Worm (Caenorhabditis elegans) whole organism, L3 larva: Measurements from ENCODE around the gene gpla-1.
A peak's percentile ranks its signal among the peaks of the same experiment; 100 is the strongest.

Experiments used
- R02D3.7 ChIP-seq: fragments of 150-350 bp; optimal IDR thresholded peaks from 2 replicates; lab custom pipeline; 2014; ENCODE audit warnings: missing biosample characterization, missing genetic modification characterization
- ZK546.5 ChIP-seq: sonication (generic microtip); optimal IDR thresholded peaks from 2 replicates; lab custom pipeline; 2017; ENCODE audit warnings: missing biosample characterization, missing genetic modification characterization
- aly-2 ChIP-seq: fragments of 150-350 bp; optimal IDR thresholded peaks from 2 replicates; lab custom pipeline; 2014; ENCODE audit warnings: missing biosample characterization, missing genetic modification characterization
- ama-1 ChIP-seq: fragments of 150-350 bp; optimal IDR thresholded peaks from 2 replicates; lab custom pipeline; 2018
- ceh-16 ChIP-seq: sonication (generic microtip); optimal IDR thresholded peaks from 2 replicates; lab custom pipeline; 2017; ENCODE audit warnings: missing biosample characterization, missing genetic modification characterization
- ceh-28 ChIP-seq: fragments of 150-350 bp; optimal IDR thresholded peaks from 2 replicates; lab custom pipeline; 2014; ENCODE audit warnings: missing biosample characterization, missing genetic modification reagents, missing genetic modification characterization
- ceh-82 ChIP-seq: fragments of 150-350 bp; optimal IDR thresholded peaks from 2 replicates; lab custom pipeline; 2014; ENCODE audit warnings: missing biosample characterization, missing genetic modification characterization
- ceh-9 ChIP-seq: sonication (generic microtip); optimal IDR thresholded peaks from 2 replicates; lab custom pipeline; 2018; ENCODE audit warnings: missing biosample characterization, missing genetic modification characterization
- daf-12 ChIP-seq: fragments of 150-350 bp; optimal IDR thresholded peaks from 2 replicates; lab custom pipeline; 2014; ENCODE audit warnings: missing biosample characterization, missing genetic modification reagents, missing genetic modification characterization
- egl-27 ChIP-seq: sonication (generic microtip); optimal IDR thresholded peaks from 4 replicates; lab custom pipeline; 2017; ENCODE audit warnings: missing biosample characterization, missing genetic modification reagents, missing genetic modification characterization
- egl-5 ChIP-seq: fragments of 150-350 bp; optimal IDR thresholded peaks from 2 replicates; lab custom pipeline; 2017; ENCODE audit warnings: missing biosample characterization, missing genetic modification reagents, missing genetic modification characterization, inconsistent platforms
- elt-1 ChIP-seq: fragments of 150-350 bp; optimal IDR thresholded peaks from 2 replicates; lab custom pipeline; 2014; ENCODE audit warnings: missing biosample characterization, missing genetic modification characterization
- elt-2 ChIP-seq: sonication (generic microtip); optimal IDR thresholded peaks from 2 replicates; lab custom pipeline; 2016; ENCODE audit warnings: missing genetic modification reagents, mild to moderate bottlenecking, missing genetic modification characterization, missing compliant biosample characterization
- eor-1 ChIP-seq, 2 experiments: fragments of 150-350 bp; optimal IDR thresholded peaks; 2 replicates each; lab custom pipeline; 2014 to 2018; ENCODE audit warnings: missing biosample characterization in 2 of 2, missing genetic modification characterization in 2 of 2
- fkh-10 ChIP-seq: sonication (generic microtip); optimal IDR thresholded peaks from 2 replicates; lab custom pipeline; 2017; ENCODE audit warnings: missing biosample characterization, missing genetic modification reagents, missing genetic modification characterization
- fkh-2 ChIP-seq: fragments of 150-350 bp; optimal IDR thresholded peaks from 2 replicates; lab custom pipeline; 2014; ENCODE audit warnings: missing biosample characterization, missing genetic modification reagents, missing genetic modification characterization
- fos-1 ChIP-seq: fragments of 150-350 bp; optimal IDR thresholded peaks from 2 replicates; lab custom pipeline; 2014; ENCODE audit warnings: missing biosample characterization, missing genetic modification characterization
- hmg-11 ChIP-seq: sonication (generic microtip); optimal IDR thresholded peaks from 2 replicates; lab custom pipeline; 2016; ENCODE audit warnings: missing genetic modification characterization, missing compliant biosample characterization
- jun-1 ChIP-seq: fragments of 150-350 bp; optimal IDR thresholded peaks from 2 replicates; lab custom pipeline; 2014; ENCODE audit warnings: missing biosample characterization, missing genetic modification reagents, missing genetic modification characterization
- lin-15B ChIP-seq: fragments of 150-350 bp; optimal IDR thresholded peaks from 2 replicates; lab custom pipeline; 2014; ENCODE audit warnings: missing biosample characterization, missing genetic modification characterization
- lin-39 ChIP-seq: fragments of 150-350 bp; optimal IDR thresholded peaks from 2 replicates; lab custom pipeline; 2018; ENCODE audit warnings: missing biosample characterization, missing genetic modification reagents, missing genetic modification characterization
- lsy-12 ChIP-seq: sonication (generic microtip); optimal IDR thresholded peaks from 2 replicates; lab custom pipeline; 2016; ENCODE audit warnings: mild to moderate bottlenecking, missing genetic modification characterization, missing compliant biosample characterization
- mdl-1 ChIP-seq: fragments of 150-350 bp; optimal IDR thresholded peaks from 2 replicates; lab custom pipeline; 2014; ENCODE audit warnings: missing biosample characterization, missing genetic modification characterization
- mml-1 ChIP-seq: fragments of 150-350 bp; sonication (generic microtip); optimal IDR thresholded peaks from 3 replicates; lab custom pipeline; 2014; ENCODE audit warnings: missing biosample characterization, missing genetic modification characterization
- nfya-1 ChIP-seq: sonication (generic microtip); optimal IDR thresholded peaks from 2 replicates; lab custom pipeline; 2017; ENCODE audit warnings: missing genetic modification characterization, mild to moderate bottlenecking, missing compliant biosample characterization, antibody characterized with exemption, moderate library complexity; ENCODE audit not compliant: insufficient read depth
- nhr-11 ChIP-seq: fragments of 150-350 bp; optimal IDR thresholded peaks from 2 replicates; lab custom pipeline; 2014; ENCODE audit warnings: missing biosample characterization, missing genetic modification characterization
- nhr-12 ChIP-seq: fragments of 150-350 bp; optimal IDR thresholded peaks from 2 replicates; lab custom pipeline; 2014; ENCODE audit warnings: missing biosample characterization, missing genetic modification characterization
- nhr-23 ChIP-seq: fragments of 150-350 bp; optimal IDR thresholded peaks from 2 replicates; lab custom pipeline; 2014; ENCODE audit warnings: missing biosample characterization, missing genetic modification reagents, missing genetic modification characterization
- nhr-237 ChIP-seq: fragments of 150-350 bp; optimal IDR thresholded peaks from 2 replicates; lab custom pipeline; 2014; ENCODE audit warnings: missing biosample characterization, missing genetic modification characterization
- nhr-25 ChIP-seq: sonication (generic microtip); optimal IDR thresholded peaks from 2 replicates; lab custom pipeline; 2017; ENCODE audit warnings: missing biosample characterization, missing genetic modification characterization
- nhr-28 ChIP-seq: fragments of 150-350 bp; optimal IDR thresholded peaks from 2 replicates; lab custom pipeline; 2014; ENCODE audit warnings: missing biosample characterization, missing genetic modification characterization
- nhr-43 ChIP-seq: sonication (generic microtip); optimal IDR thresholded peaks from 2 replicates; lab custom pipeline; 2016; ENCODE audit warnings: mild to moderate bottlenecking, missing genetic modification characterization, missing compliant biosample characterization; ENCODE audit not compliant: poor library complexity, severe bottlenecking
- nhr-67 ChIP-seq: fragments of 150-350 bp; optimal IDR thresholded peaks from 2 replicates; lab custom pipeline; 2014; ENCODE audit warnings: missing biosample characterization, missing genetic modification characterization
- nhr-76 ChIP-seq: fragments of 150-350 bp; sonication (generic microtip); optimal IDR thresholded peaks from 5 replicates; lab custom pipeline; 2014; ENCODE audit warnings: missing biosample characterization, missing genetic modification characterization
- nhr-77 ChIP-seq: fragments of 150-350 bp; optimal IDR thresholded peaks from 2 replicates; lab custom pipeline; 2014; ENCODE audit warnings: missing biosample characterization, missing genetic modification characterization
- pha-4 ChIP-seq: fragments of 150-350 bp; optimal IDR thresholded peaks from 2 replicates; lab custom pipeline; 2014; ENCODE audit warnings: missing biosample characterization, missing genetic modification reagents, missing genetic modification characterization
- pqm-1 ChIP-seq: fragments of 150-350 bp; optimal IDR thresholded peaks from 2 replicates; lab custom pipeline; 2017; ENCODE audit warnings: missing biosample characterization, missing genetic modification characterization, inconsistent platforms
- sea-2 ChIP-seq: fragments of 150-350 bp; sonication (generic microtip); optimal IDR thresholded peaks from 4 replicates; lab custom pipeline; 2014; ENCODE audit warnings: missing biosample characterization, missing genetic modification reagents, missing genetic modification characterization
- skn-1 ChIP-seq: fragments of 150-350 bp; optimal IDR thresholded peaks from 2 replicates; lab custom pipeline; 2014; ENCODE audit warnings: missing biosample characterization, missing genetic modification characterization
- snpc-4 ChIP-seq: fragments of 150-350 bp; optimal IDR thresholded peaks from 2 replicates; lab custom pipeline; 2014; ENCODE audit warnings: missing biosample characterization, missing genetic modification characterization
- tbx-2 ChIP-seq: sonication (generic microtip); optimal IDR thresholded peaks from 2 replicates; lab custom pipeline; 2016; ENCODE audit warnings: mild to moderate bottlenecking, missing genetic modification characterization, missing compliant biosample characterization
- unc-39 ChIP-seq: sonication (generic microtip); optimal IDR thresholded peaks from 4 replicates; lab custom pipeline; 2017; ENCODE audit warnings: missing biosample characterization, missing genetic modification characterization
- unc-62 ChIP-seq: fragments of 150-350 bp; sonication (generic microtip); optimal IDR thresholded peaks from 4 replicates; lab custom pipeline; 2014; ENCODE audit warnings: missing biosample characterization, missing genetic modification reagents, missing genetic modification characterization
- zag-1 ChIP-seq: fragments of 150-350 bp; optimal IDR thresholded peaks from 2 replicates; lab custom pipeline; 2014; ENCODE audit warnings: missing biosample characterization, missing genetic modification characterization
- ztf-11 ChIP-seq: fragments of 150-350 bp; optimal IDR thresholded peaks from 2 replicates; lab custom pipeline; 2014; ENCODE audit warnings: missing biosample characterization, missing genetic modification characterization
- ztf-4 ChIP-seq: fragments of 150-350 bp; optimal IDR thresholded peaks from 2 replicates; lab custom pipeline; 2014; ENCODE audit warnings: missing biosample characterization, missing genetic modification characterization

gpla-1 gene

ce11 chrV:11891143-11891862 lies 46.3 kb downstream of the gpla-1 start, which contains the start of the genes sodh-2 and srx-76:
sodh-2 (minus strand) TSS chrV:11891243.
srx-76 (plus strand) TSS chrV:11891812.
- no peak for TF ChIP-seq unc-62
- TF ChIP-seq mml-1 (tag; lab: Kevin White, UChicago), result no peak
- no peak for TF ChIP-seq unc-39 (tag; lab: Kevin White, UChicago)
- no peak for TF ChIP-seq egl-27 (tag; lab: Kevin White, UChicago)
- no peak for TF ChIP-seq ceh-82
- TF ChIP-seq aly-2, result no peak
- TF ChIP-seq ztf-11 (tag; lab: Kevin White, UChicago), result no peak
- TF ChIP-seq zag-1 (tag; lab: Kevin White, UChicago), result no peak
- TF ChIP-seq elt-2 (tag; lab: Kevin White, UChicago), result no peak
- TF ChIP-seq fos-1 (tag; lab: Kevin White, UChicago), result no peak
- no peak for TF ChIP-seq lin-39 (tag; lab: Kevin White, UChicago)
- TF ChIP-seq mdl-1, result no peak
- TF ChIP-seq daf-12, result no peak
- TF ChIP-seq tbx-2 (tag; lab: Kevin White, UChicago), result no peak
- no peak for TF ChIP-seq elt-1 (tag; lab: Kevin White, UChicago)
- TF ChIP-seq ztf-4 (tag; lab: Kevin White, UChicago), result no peak
- TF ChIP-seq nhr-11 (tag; lab: Kevin White, UChicago), result no peak
- TF ChIP-seq nhr-76 (tag; lab: Kevin White, UChicago), result no peak
- no peak for TF ChIP-seq eor-1 (tag; optimal IDR thresholded peaks at IDR 0.05; lab: Kevin White, UChicago)
- TF ChIP-seq pqm-1 (tag; lab: Kevin White, UChicago), result no peak
- TF ChIP-seq, all 47 proteins: peak for 0

DNA sequence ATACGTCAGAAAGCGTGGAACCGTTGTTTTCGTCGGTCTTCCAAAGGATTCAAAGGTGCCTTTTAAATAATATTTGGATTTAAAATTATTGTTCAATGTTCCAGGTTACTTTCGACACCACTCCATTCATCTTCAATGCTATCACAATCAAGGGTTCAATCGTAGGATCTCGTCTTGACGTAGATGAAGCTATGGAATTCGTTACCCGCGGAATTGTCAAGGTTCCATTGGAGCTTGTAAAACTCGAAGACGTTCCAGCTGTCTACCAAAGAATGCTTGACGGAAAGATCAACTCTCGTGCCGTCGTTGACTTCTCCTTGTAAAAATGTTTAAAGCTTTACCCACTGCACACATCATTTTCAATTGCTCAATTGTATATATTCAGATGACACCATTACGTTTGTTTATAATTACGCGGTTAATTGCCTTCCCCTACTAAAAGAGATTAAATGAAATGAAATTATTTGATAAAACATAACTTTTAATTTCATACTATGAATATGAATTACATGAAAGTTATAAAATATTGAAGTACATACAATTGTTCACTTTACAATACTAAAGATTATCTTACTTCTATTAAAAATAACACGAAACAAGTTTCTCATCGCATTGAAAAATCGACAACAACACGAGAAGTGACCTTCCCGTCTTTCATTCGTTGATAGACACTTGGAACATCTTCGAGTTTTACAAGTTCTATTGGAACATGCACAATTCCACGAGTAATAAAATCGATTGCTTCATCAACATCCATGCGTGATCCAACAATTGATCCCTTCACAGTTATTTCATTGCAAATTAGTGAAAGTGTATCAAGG lies 48.3 kb downstream of the gpla-1 start:
- TF ChIP-seq mdl-1, result no peak
- peak; percentile 19 for TF ChIP-seq nhr-23 (tag; lab: Kevin White, UChicago)
- no peak for TF ChIP-seq ceh-16 (tag; lab: Kevin White, UChicago)
- no peak for TF ChIP-seq nhr-77 (tag; lab: Kevin White, UChicago)
- TF ChIP-seq zag-1 (tag; lab: Kevin White, UChicago), result no peak
- no peak for TF ChIP-seq nfya-1 (tag; lab: Kevin White, UChicago)
- TF ChIP-seq skn-1 (tag; lab: Kevin White, UChicago), result no peak
- no peak for TF ChIP-seq hmg-11 (tag; lab: Kevin White, UChicago)
- TF ChIP-seq fos-1 (tag; lab: Kevin White, UChicago), result no peak
- TF ChIP-seq elt-2 (tag; lab: Kevin White, UChicago), result no peak
- no peak for TF ChIP-seq elt-1 (tag; lab: Kevin White, UChicago)
- peak; percentile 96 for TF ChIP-seq ama-1
- TF ChIP-seq ceh-9 (tag; lab: Kevin White, UChicago), result no peak
- TF ChIP-seq ceh-82, result no peak
- no peak for TF ChIP-seq ceh-28 (tag; lab: Kevin White, UChicago)
- TF ChIP-seq nhr-28 (tag; lab: Kevin White, UChicago), result no peak
- no peak for TF ChIP-seq jun-1 (tag; lab: Kevin White, UChicago)
- TF ChIP-seq mml-1 (tag; lab: Kevin White, UChicago), result no peak
- TF ChIP-seq egl-5, result no peak
- no peak for TF ChIP-seq ztf-11 (tag; lab: Kevin White, UChicago)
- no peak for TF ChIP-seq nhr-25 (tag; lab: Kevin White, UChicago)
- TF ChIP-seq lin-39 (tag; lab: Kevin White, UChicago), result peak; percentile 45
- no peak for TF ChIP-seq nhr-12
- no peak for TF ChIP-seq nhr-76 (tag; lab: Kevin White, UChicago)
- TF ChIP-seq pqm-1 (tag; lab: Kevin White, UChicago), result peak; percentile 49
- TF ChIP-seq unc-62, result no peak
- TF ChIP-seq daf-12, result no peak
- TF ChIP-seq lin-15B, result no peak
- peak; percentile 29 for TF ChIP-seq lsy-12 (tag; lab: Kevin White, UChicago)
- no peak for TF ChIP-seq ztf-4 (tag; lab: Kevin White, UChicago)
- TF ChIP-seq nhr-11 (tag; lab: Kevin White, UChicago), result no peak
- TF ChIP-seq tbx-2 (tag; lab: Kevin White, UChicago), result no peak
- no peak for TF ChIP-seq sea-2 (GFP tag; lab: Kevin White, UChicago)
- TF ChIP-seq nhr-43 (tag; lab: Kevin White, UChicago), result peak; percentile 59
- TF ChIP-seq eor-1 (tag; optimal IDR thresholded peaks at IDR 0.05; lab: Kevin White, UChicago), result no peak
- no peak for TF ChIP-seq nhr-67 (tag; lab: Kevin White, UChicago)
- no peak for TF ChIP-seq fkh-10 (GFP tag; lab: Kevin White, UChicago)
- no peak for TF ChIP-seq egl-27 (tag; lab: Kevin White, UChicago)
- no peak for TF ChIP-seq ZK546.5 (tag; lab: Kevin White, UChicago)
- TF ChIP-seq nhr-237 (tag; lab: Kevin White, UChicago), result no peak
- TF ChIP-seq R02D3.7, result no peak
- no peak for TF ChIP-seq fkh-2 (tag; lab: Kevin White, UChicago)
- no peak for TF ChIP-seq unc-39 (tag; lab: Kevin White, UChicago)
- peak; percentile 88 for TF ChIP-seq pha-4 (tag; lab: Kevin White, UChicago)
- no peak for TF ChIP-seq snpc-4 (tag; lab: Kevin White, UChicago)
